Fruit fly (Drosophila melanogaster) whole organism, embryonic: Measurements from ENCODE around the gene Miox.
A peak's percentile ranks its signal among the peaks of the same experiment; 100 is the strongest.

Experiments
- BEAF-32 ChIP-seq: fragments of 200-800 bp; sonication (Bioruptor generic); optimal IDR thresholded peaks from 3 replicates; lab custom pipeline; 2017; ENCODE audit warnings: missing biosample characterization, missing genetic modification characterization, mild to moderate bottlenecking, moderate library complexity, missing genetic modification reagents
- Bteb2 ChIP-seq: fragments of 200-800 bp; sonication (Bioruptor generic); optimal IDR thresholded peaks from 2 replicates; lab custom pipeline; 2016; ENCODE audit warnings: missing biosample characterization, missing genetic modification characterization
- CG10147 ChIP-seq: fragments of 200-800 bp; sonication (Bioruptor generic); optimal IDR thresholded peaks from 2 replicates; lab custom pipeline; 2019; ENCODE audit warnings: missing biosample characterization, mild to moderate bottlenecking, missing genetic modification characterization, moderate library complexity
- CG10209 ChIP-seq: fragments of 200-800 bp; sonication (Bioruptor generic); optimal IDR thresholded peaks from 3 replicates; lab custom pipeline; 2017; ENCODE audit warnings: missing biosample characterization, mild to moderate bottlenecking, missing genetic modification characterization, missing genetic modification reagents
- CG10267 ChIP-seq: fragments of 200-800 bp; sonication (Bioruptor generic); optimal IDR thresholded peaks from 2 replicates; lab custom pipeline; 2018; ENCODE audit warnings: missing biosample characterization, mild to moderate bottlenecking, missing genetic modification characterization, moderate library complexity
- CG11695 ChIP-seq: fragments of 200-800 bp; sonication (Bioruptor generic); IDR thresholded peaks from 3 replicates; pipeline ENCODE4 v1.3.6; 2022; ENCODE audit warnings: missing biosample characterization, missing genetic modification characterization
- CG12236 ChIP-seq: fragments of 200-800 bp; sonication (Bioruptor generic); optimal IDR thresholded peaks from 2 replicates; lab custom pipeline; 2016; ENCODE audit warnings: missing biosample characterization, missing genetic modification characterization
- CG13287 ChIP-seq: fragments of 200-800 bp; sonication (Bioruptor generic); IDR thresholded peaks from 2 replicates; pipeline ENCODE4 v1.3.6; 2022; ENCODE audit warnings: missing biosample characterization, missing genetic modification characterization; ENCODE audit not compliant: partially characterized antibody
- CG13775 ChIP-seq: fragments of 200-800 bp; sonication (Bioruptor generic); optimal IDR thresholded peaks from 3 replicates; lab custom pipeline; 2017; ENCODE audit warnings: missing biosample characterization, mild to moderate bottlenecking, missing genetic modification characterization
- CG14441 ChIP-seq: fragments of 200-800 bp; sonication (Bioruptor generic); IDR thresholded peaks from 2 replicates; pipeline ENCODE4 v1.3.6; 2022; ENCODE audit warnings: missing biosample characterization, missing genetic modification characterization
- CG15073 ChIP-seq: fragments of 200-800 bp; sonication (Bioruptor generic); optimal IDR thresholded peaks from 2 replicates; lab custom pipeline; 2016; ENCODE audit warnings: missing biosample characterization, missing genetic modification characterization
- CG15601 ChIP-seq: fragments of 200-800 bp; sonication (Bioruptor generic); optimal IDR thresholded peaks from 3 replicates; lab custom pipeline; 2019; ENCODE audit warnings: missing biosample characterization, mild to moderate bottlenecking, missing genetic modification characterization, moderate library complexity
- CG1792 ChIP-seq: fragments of 200-800 bp; sonication (Bioruptor generic); optimal IDR thresholded peaks from 2 replicates; lab custom pipeline; 2016; ENCODE audit warnings: missing biosample characterization, missing genetic modification characterization
- CG32532 ChIP-seq: fragments of 200-800 bp; sonication (Bioruptor generic); IDR thresholded peaks from 2 replicates; pipeline ENCODE4 v1.3.6; 2022; ENCODE audit warnings: missing biosample characterization, missing genetic modification characterization
- CG34422 ChIP-seq: fragments of 200-800 bp; sonication (Bioruptor generic); IDR thresholded peaks from 3 replicates; pipeline ENCODE4 v1.3.6; 2022; ENCODE audit warnings: missing biosample characterization, missing genetic modification characterization
- CG4360 ChIP-seq: fragments of 200-800 bp; sonication (Bioruptor generic); IDR thresholded peaks from 2 replicates; pipeline ENCODE4 v1.3.6; 2022; ENCODE audit warnings: missing biosample characterization, missing genetic modification characterization
- CG4820 ChIP-seq: fragments of 200-800 bp; sonication (Bioruptor generic); optimal IDR thresholded peaks from 3 replicates; lab custom pipeline; 2016; ENCODE audit warnings: missing biosample characterization, missing genetic modification characterization
- CG6254 ChIP-seq: fragments of 200-800 bp; sonication (Bioruptor generic); optimal IDR thresholded peaks from 3 replicates; lab custom pipeline; 2017; ENCODE audit warnings: mild to moderate bottlenecking, missing biosample characterization, missing genetic modification reagents, missing genetic modification characterization
- CG6791 ChIP-seq: fragments of 200-800 bp; sonication (Bioruptor generic); IDR thresholded peaks from 3 replicates; pipeline ENCODE4 v1.3.6; 2022; ENCODE audit warnings: missing biosample characterization, missing genetic modification characterization; ENCODE audit not compliant: partially characterized antibody
- CG7372 ChIP-seq: fragments of 200-800 bp; sonication (Bioruptor generic); IDR thresholded peaks from 2 replicates; pipeline ENCODE4 v1.3.6; 2022; ENCODE audit warnings: missing biosample characterization, missing genetic modification characterization
- CG7928 ChIP-seq: fragments of 200-800 bp; sonication (Bioruptor generic); optimal IDR thresholded peaks from 2 replicates; lab custom pipeline; 2017; ENCODE audit warnings: missing biosample characterization, mild to moderate bottlenecking, missing genetic modification characterization
- CG9817 ChIP-seq: fragments of 200-800 bp; sonication (Bioruptor generic); optimal IDR thresholded peaks from 2 replicates; lab custom pipeline; 2018; ENCODE audit warnings: missing biosample characterization, mild to moderate bottlenecking, missing genetic modification characterization, moderate library complexity
- D ChIP-seq, 2 experiments: fragments of 200-800 bp in 1 of 2; fragments of >200 bp in 1 of 2; sonication (Bioruptor generic) in 1 of 2; optimal IDR thresholded peaks; 2 replicates in 1 of 2; 3 replicates in 1 of 2; lab custom pipeline; 2017; ENCODE audit warnings: mild to moderate bottlenecking in 1 of 2, missing biosample characterization in 1 of 2, missing genetic modification characterization in 1 of 2, missing genetic modification reagents in 1 of 2
- D19B ChIP-seq: fragments of 200-800 bp; sonication (Bioruptor generic); optimal IDR thresholded peaks from 2 replicates; lab custom pipeline; 2017; ENCODE audit warnings: missing biosample characterization, mild to moderate bottlenecking, missing genetic modification characterization
- Dfd ChIP-seq, 2 experiments: fragments of >200 bp; optimal IDR thresholded peaks; 2 replicates each; lab custom pipeline; 2017; ENCODE audit warnings: missing biosample characterization in 2 of 2, missing genetic modification characterization in 2 of 2
- Ets97D ChIP-seq: fragments of 200-800 bp; sonication (Bioruptor generic); optimal IDR thresholded peaks from 3 replicates; lab custom pipeline; 2016; ENCODE audit warnings: missing biosample characterization, missing genetic modification characterization
- HHEX ChIP-seq: fragments of 200-800 bp; sonication (Bioruptor generic); optimal IDR thresholded peaks from 3 replicates; lab custom pipeline; 2017; ENCODE audit warnings: missing biosample characterization, mild to moderate bottlenecking, missing genetic modification characterization, missing genetic modification reagents
- HLHmδ ChIP-seq: fragments of 200-800 bp; sonication (Bioruptor generic); optimal IDR thresholded peaks from 2 replicates; lab custom pipeline; 2018; ENCODE audit warnings: missing biosample characterization, mild to moderate bottlenecking, missing genetic modification characterization, moderate library complexity
- MBD-R2 ChIP-seq: fragments of 200-800 bp; sonication (Bioruptor generic); IDR thresholded peaks from 2 replicates; pipeline ENCODE4 v1.3.6; 2022; ENCODE audit warnings: missing biosample characterization, missing genetic modification characterization
- NK7.1 ChIP-seq: fragments of 200-800 bp; sonication (Bioruptor generic); optimal IDR thresholded peaks from 3 replicates; lab custom pipeline; 2016; ENCODE audit warnings: missing biosample characterization, missing genetic modification characterization
- Ravus ChIP-seq: fragments of 200-800 bp; sonication (Bioruptor generic); IDR thresholded peaks from 2 replicates; pipeline ENCODE4 v1.3.6; 2022; ENCODE audit warnings: missing biosample characterization, missing genetic modification characterization
- Rx ChIP-seq: fragments of 200-800 bp; sonication (Bioruptor generic); IDR thresholded peaks from 2 replicates; pipeline ENCODE4 v1.3.6; 2022; ENCODE audit warnings: missing biosample characterization, missing genetic modification characterization
- Sox100B ChIP-seq: fragments of 200-800 bp; sonication (Bioruptor generic); optimal IDR thresholded peaks from 3 replicates; lab custom pipeline; 2018; ENCODE audit warnings: missing biosample characterization, mild to moderate bottlenecking, missing genetic modification characterization
- Spps ChIP-seq: fragments of 200-800 bp; sonication (Bioruptor generic); optimal IDR thresholded peaks from 2 replicates; lab custom pipeline; 2018; ENCODE audit warnings: missing biosample characterization, mild to moderate bottlenecking, missing genetic modification characterization
- YL-1 ChIP-seq: fragments of 200-800 bp; sonication (Bioruptor generic); optimal IDR thresholded peaks from 3 replicates; lab custom pipeline; 2017; ENCODE audit warnings: missing biosample characterization, mild to moderate bottlenecking, missing genetic modification characterization
- amos ChIP-seq: fragments of 200-800 bp; sonication (Bioruptor generic); IDR thresholded peaks from 2 replicates; pipeline ENCODE4 v1.3.6; 2022; ENCODE audit warnings: missing biosample characterization, missing genetic modification characterization; ENCODE audit not compliant: partially characterized antibody
- ara ChIP-seq: fragments of 200-800 bp; sonication (Bioruptor generic); IDR thresholded peaks from 2 replicates; pipeline ENCODE4 v1.3.6; 2022; ENCODE audit warnings: missing biosample characterization, missing genetic modification characterization
- bbx ChIP-seq: fragments of 200-800 bp; sonication (Bioruptor generic); IDR thresholded peaks from 2 replicates; pipeline ENCODE4 v1.3.6; 2022; ENCODE audit warnings: missing biosample characterization, missing genetic modification characterization; ENCODE audit not compliant: partially characterized antibody
- ci ChIP-seq: fragments of 200-800 bp; sonication (Bioruptor generic); IDR thresholded peaks from 3 replicates; pipeline ENCODE4 v1.3.6; 2022; ENCODE audit warnings: missing biosample characterization, missing genetic modification characterization
- crp ChIP-seq, 2 experiments: fragments of 200-800 bp; sonication (Bioruptor generic); optimal IDR thresholded peaks; 2 replicates in 1 of 2; 3 replicates in 1 of 2; lab custom pipeline; 2017; ENCODE audit warnings: missing biosample characterization in 2 of 2, missing genetic modification characterization in 2 of 2, mild to moderate bottlenecking in 1 of 2, moderate library complexity in 1 of 2
- gfzf ChIP-seq: fragments of 200-800 bp; sonication (Bioruptor generic); optimal IDR thresholded peaks from 2 replicates; lab custom pipeline; 2016; ENCODE audit warnings: missing biosample characterization, mild to moderate bottlenecking, missing genetic modification characterization, moderate library complexity
- lab ChIP-seq: fragments of 200-800 bp; sonication (Bioruptor generic); optimal IDR thresholded peaks from 3 replicates; lab custom pipeline; 2017; ENCODE audit warnings: missing biosample characterization, missing genetic modification characterization, mild to moderate bottlenecking, moderate library complexity, missing genetic modification reagents
- lmd ChIP-seq: fragments of 200-800 bp; sonication (Bioruptor generic); IDR thresholded peaks from 2 replicates; pipeline ENCODE4 v1.3.6; 2022; ENCODE audit warnings: missing biosample characterization, missing genetic modification characterization
- lola ChIP-seq, 3 experiments: fragments of >200 bp in 2 of 3; fragments of 200-800 bp in 1 of 3; sonication (Bioruptor generic) in 1 of 3; optimal IDR thresholded peaks; 2 replicates each; lab custom pipeline; 2017 to 2019; ENCODE audit warnings: missing biosample characterization in 3 of 3, missing genetic modification characterization in 3 of 3, mild to moderate bottlenecking in 1 of 3, moderate library complexity in 1 of 3
- schlank ChIP-seq: fragments of 200-800 bp; sonication (Bioruptor generic); optimal IDR thresholded peaks from 2 replicates; lab custom pipeline; 2018; ENCODE audit warnings: missing biosample characterization, mild to moderate bottlenecking, missing genetic modification characterization
- sug ChIP-seq: fragments of 200-800 bp; optimal IDR thresholded peaks from 2 replicates; lab custom pipeline; 2019; ENCODE audit warnings: missing biosample characterization, mild to moderate bottlenecking, missing genetic modification characterization, moderate library complexity
- unc-4 ChIP-seq: fragments of 200-800 bp; sonication (Bioruptor generic); IDR thresholded peaks from 2 replicates; pipeline ENCODE4 v1.3.6; 2022; ENCODE audit warnings: missing biosample characterization, missing genetic modification characterization; ENCODE audit not compliant: partially characterized antibody

The Miox gene

dm6 chr3L:12145709-12146694, 38.8 kb upstream of the Miox start, which contains the start of the genes eIF3l and Nrx-IV (continued):
- TF ChIP-seq D19B (GFP tag; lab: Kevin White, UChicago) (no peak), lab (GFP tag; lab: Kevin White, UChicago) (no peak), ara (no peak), lmd (GFP tag; lab: Robert Waterston, UW) (no peak), CG9817 (no peak), CG4820 (GFP tag; lab: Kevin White, UChicago) (no peak), CG15073 (GFP tag; lab: Kevin White, UChicago) (no peak), CG10147 (GFP tag; lab: Kevin White, UChicago) (no peak), CG14441 (GFP tag; lab: Robert Waterston, UW) (no peak), amos (peak; percentile 64), MBD-R2 (GFP tag; lab: Robert Waterston, UW) (peak; percentile 15; the same call in 1 of the 2 replicates), CG13287 (GFP tag; lab: Robert Waterston, UW) (peak; percentile 72), Ravus (GFP tag; lab: Robert Waterston, UW) (no peak), Bteb2 (GFP tag; lab: Kevin White, UChicago) (peak; percentile 1), Spps (tag; lab: Kevin White, UChicago) (no peak), ci (peak; percentile 28; the same call in 1 of the 3 replicates), CG11695 (GFP tag; lab: Robert Waterston, UW) (no peak), CG34422 (GFP tag; lab: Robert Waterston, UW) (no peak), CG15601 (tag; lab: Kevin White, UChicago) (no peak), HHEX (no peak), bbx (GFP tag; lab: Robert Waterston, UW) (peak; percentile 28), Dfd (GFP tag; optimal IDR thresholded peaks at IDR 0.05; lab: Kevin White, UChicago) (no peak), CG6254 (no peak), CG4360 (GFP tag; lab: Robert Waterston, UW) (0 out of 2 replicates have a peak, but pooled peaks have one; percentile 6), CG1792 (GFP tag; lab: Kevin White, UChicago) (no peak), schlank (tag; lab: Kevin White, UChicago) (no peak), BEAF-32 (peak; percentile 88), YL-1 (GFP tag; lab: Kevin White, UChicago) (peak; percentile 57), CG10267 (peak; percentile 31), CG7928 (GFP tag; lab: Kevin White, UChicago) (no peak), CG12236 (no peak), NK7.1 (no peak), Rx (GFP tag; lab: Robert Waterston, UW) (no peak), CG7372 (GFP tag; lab: Robert Waterston, UW) (no peak), sug (no peak), CG13775 (GFP tag; lab: Kevin White, UChicago) (no peak), Ets97D (peak; percentile 14), lola (GFP tag; optimal IDR thresholded peaks at IDR 0.05; lab: Kevin White, UChicago) (no peak), D (optimal IDR thresholded peaks at IDR 0.05; lab: Kevin White, UChicago) (no peak), D (GFP tag; optimal IDR thresholded peaks at IDR 0.05; lab: Kevin White, UChicago) (no peak), gfzf (GFP tag; lab: Kevin White, UChicago) (peak; percentile 81), CG6791 (GFP tag; lab: Robert Waterston, UW) (peak; percentile 56), CG10209 (no peak), unc-4 (GFP tag; lab: Robert Waterston, UW) (peak; percentile 71), HLHmδ (peak; percentile 39), CG32532 (no peak), Sox100B (no peak), crp (GFP tag; optimal IDR thresholded peaks at IDR 0.05; lab: Kevin White, UChicago) (no peak)
